Worm (Caenorhabditis elegans): ENCODE measurements around the gene nrsn-1.

nrsn-1 gene

DNA sequence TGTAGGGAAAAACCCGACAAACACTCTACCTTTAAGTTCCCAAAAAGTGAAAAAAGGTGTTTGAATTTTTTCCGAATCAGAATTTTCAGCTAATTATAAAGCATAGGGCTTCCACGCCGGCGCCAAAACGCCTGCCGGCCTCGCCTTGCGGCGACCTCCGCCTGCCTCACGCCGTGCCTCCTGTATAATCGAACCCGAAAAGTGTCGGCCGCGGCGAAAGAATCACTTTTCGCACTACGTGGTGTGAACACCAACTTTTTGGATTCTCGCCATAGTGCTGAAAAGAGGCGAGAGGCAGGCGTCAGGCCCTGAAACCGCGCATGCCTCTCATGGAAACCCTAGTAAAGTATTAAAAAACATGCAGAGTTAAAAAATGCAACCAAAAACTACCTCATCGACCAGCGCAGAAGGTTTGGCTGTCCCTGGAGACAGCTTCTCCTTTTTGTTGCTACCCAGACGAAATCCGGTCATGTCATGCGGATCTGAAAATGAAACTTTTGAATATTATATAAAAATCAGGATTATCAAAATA is at the start of gene nrsn-1:
Gene nrsn-1 (minus strand): TSS at position 482 of the 532 bp plus-strand sequence.
- TF ChIP-seq ref-1 (GFP tag; conservative IDR thresholded peaks at IDR 0.05) (no peak), tab-1 (GFP tag; IDR thresholded peaks at IDR 0.05) (0 out of 2 replicates have a peak, but pooled peaks have one; percentile 19)

DNA sequence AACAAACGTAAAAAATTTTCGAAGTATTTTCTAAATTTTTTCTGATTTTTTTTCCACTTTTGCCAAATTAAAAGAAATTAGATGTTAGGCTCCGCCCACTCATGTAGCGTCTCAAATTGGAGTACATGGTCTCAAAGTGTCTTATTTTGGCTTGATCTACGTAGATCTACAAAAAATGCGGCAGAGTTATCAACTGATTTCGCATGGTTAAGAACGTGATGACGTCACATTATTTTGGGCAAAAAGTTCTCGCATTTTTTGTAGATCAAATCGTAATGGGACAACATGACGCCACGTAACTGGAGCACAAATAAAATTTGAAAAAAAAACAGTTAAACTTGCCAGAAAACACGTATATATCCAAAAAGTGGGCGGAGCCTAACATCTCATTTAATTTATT is 46.1 kb upstream of the nrsn-1 start:
- no peak for TF ChIP-seq cog-1 (tag; optimal IDR thresholded peaks at IDR 0.05)
- no peak for TF ChIP-seq tab-1 (GFP tag; IDR thresholded peaks at IDR 0.05)
- no peak for TF ChIP-seq klf-2 (GFP tag; conservative IDR thresholded peaks at IDR 0.05)

DNA sequence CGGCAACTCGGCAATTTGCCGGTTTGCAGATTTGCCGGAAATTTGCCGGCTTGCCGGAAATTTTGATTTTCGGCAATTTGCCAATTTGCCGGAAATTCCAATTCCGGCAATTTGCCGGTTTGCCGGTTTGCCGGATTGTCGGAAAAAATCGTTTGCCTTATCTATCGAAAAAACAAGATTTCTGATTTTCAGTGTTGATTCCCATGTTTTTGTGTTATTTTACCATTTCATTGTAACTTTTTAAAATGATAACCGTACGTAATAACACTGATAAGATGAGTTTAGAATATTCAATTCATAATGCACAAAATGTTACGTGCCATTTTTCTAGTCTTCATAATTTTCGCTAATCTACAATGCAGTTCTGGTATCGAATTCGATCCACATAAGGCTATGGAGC is 45.1 kb upstream of the nrsn-1 start, which contains the start of gene oac-55:
Gene oac-55 (plus strand): TSS at position 301 of the 400 bp plus-strand sequence.
- TF ChIP-seq ztf-23 (GFP tag; IDR thresholded peaks at IDR 0.05) (no peak), ztf-29 (GFP tag; IDR thresholded peaks at IDR 0.05) (no peak), ref-1 (GFP tag; conservative IDR thresholded peaks at IDR 0.05) (no peak), med-1 (GFP tag; optimal IDR thresholded peaks at IDR 0.05; ENCODE audit: insufficient read depth) (no peak), klf-2 (GFP tag; conservative IDR thresholded peaks at IDR 0.05) (no peak), flt-1 (GFP tag; IDR thresholded peaks at IDR 0.05) (no peak), tab-1 (GFP tag; IDR thresholded peaks at IDR 0.05) (no peak), T22C8.4 (GFP tag; IDR thresholded peaks at IDR 0.05) (no peak), cog-1 (tag; optimal IDR thresholded peaks at IDR 0.05) (no peak)

DNA sequence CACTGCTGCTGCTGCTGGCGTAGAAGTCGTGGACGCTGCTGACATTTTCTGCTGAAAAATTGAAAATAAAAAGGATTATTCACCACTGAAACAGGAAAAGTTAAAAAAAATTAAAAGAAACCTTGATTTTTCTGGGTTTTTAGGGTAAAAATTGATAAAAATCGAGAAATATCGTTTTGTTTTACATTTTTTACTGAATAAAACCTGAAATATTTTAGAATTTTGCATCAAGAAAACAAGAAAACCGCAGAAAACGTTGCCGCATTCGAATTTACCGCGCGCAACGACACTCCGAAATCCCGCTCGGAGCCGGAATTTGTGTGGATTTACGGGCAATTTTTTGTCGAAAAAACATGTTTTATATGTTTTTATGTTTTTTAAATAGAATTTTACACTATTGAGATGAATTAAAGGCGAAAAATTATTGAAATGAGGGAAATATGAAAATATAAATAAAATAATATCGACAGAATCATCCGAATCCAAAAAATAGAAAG is 43.7 kb upstream of the nrsn-1 start, which contains the start of gene chk-1:
Gene chk-1 (minus strand): TSS at position 51 of the 497 bp plus-strand sequence.
- TF ChIP-seq flt-1 (GFP tag; IDR thresholded peaks at IDR 0.05) = no peak
- peak; percentile 38 for TF ChIP-seq cog-1 (tag; optimal IDR thresholded peaks at IDR 0.05)

DNA sequence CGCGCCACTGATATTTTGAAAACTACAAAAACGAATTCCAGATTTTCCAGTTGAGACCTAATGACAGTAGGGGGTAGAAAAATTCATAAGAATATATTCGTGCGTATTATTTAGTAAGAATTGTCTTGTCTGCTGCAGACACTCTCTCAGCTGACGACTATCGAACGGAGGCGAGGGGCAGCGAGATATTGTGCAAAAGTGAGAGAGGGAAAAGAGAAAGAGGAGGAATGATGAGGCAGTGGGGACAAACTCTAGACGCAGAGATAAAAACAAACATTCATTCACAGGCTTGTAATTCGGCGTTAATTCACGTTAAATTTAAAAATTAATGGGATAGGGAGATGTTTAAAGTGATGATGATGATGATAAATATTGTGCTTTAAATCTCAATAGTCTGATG is 41.1 kb upstream of the nrsn-1 start, which contains the start of gene gid-7:
Gene gid-7 (minus strand): TSS at position 188 of the 400 bp plus-strand sequence.
- TF ChIP-seq T22C8.4 (GFP tag; IDR thresholded peaks at IDR 0.05) (no peak), flt-1 (GFP tag; IDR thresholded peaks at IDR 0.05) (no peak), tab-1 (GFP tag; IDR thresholded peaks at IDR 0.05) (no peak), cog-1 (tag; optimal IDR thresholded peaks at IDR 0.05) (no peak), ztf-29 (GFP tag; IDR thresholded peaks at IDR 0.05) (no peak), klf-2 (GFP tag; conservative IDR thresholded peaks at IDR 0.05) (no peak), ref-1 (GFP tag; conservative IDR thresholded peaks at IDR 0.05) (no peak), med-1 (GFP tag; optimal IDR thresholded peaks at IDR 0.05; ENCODE audit: insufficient read depth) (no peak), ztf-23 (GFP tag; IDR thresholded peaks at IDR 0.05) (no peak)

DNA sequence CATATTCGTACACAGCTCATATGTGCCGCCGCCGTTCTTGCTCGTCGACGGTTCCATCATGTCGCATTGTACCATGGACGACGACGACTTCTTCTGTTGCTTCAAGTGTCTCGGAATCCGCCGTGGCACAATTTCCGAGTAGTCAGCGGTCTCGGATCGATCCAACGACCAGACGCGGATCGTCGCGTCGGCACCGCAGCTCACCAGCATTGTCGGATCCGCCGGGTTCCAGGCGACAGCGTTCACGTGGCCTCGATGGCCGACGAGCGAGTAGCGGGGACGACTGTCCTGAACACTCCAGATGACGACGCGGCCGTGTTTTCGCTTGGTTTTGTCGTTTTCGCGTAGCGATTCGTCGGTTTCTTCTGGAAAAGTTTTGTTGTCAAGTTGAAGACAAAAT is 34.6 kb upstream of the nrsn-1 start:
- no peak for TF ChIP-seq ref-1 (GFP tag; conservative IDR thresholded peaks at IDR 0.05)
- no peak for TF ChIP-seq flt-1 (GFP tag; IDR thresholded peaks at IDR 0.05)
- no peak for TF ChIP-seq ztf-29 (GFP tag; IDR thresholded peaks at IDR 0.05)
- TF ChIP-seq med-1 (GFP tag; optimal IDR thresholded peaks at IDR 0.05; ENCODE audit: insufficient read depth) = no peak

DNA sequence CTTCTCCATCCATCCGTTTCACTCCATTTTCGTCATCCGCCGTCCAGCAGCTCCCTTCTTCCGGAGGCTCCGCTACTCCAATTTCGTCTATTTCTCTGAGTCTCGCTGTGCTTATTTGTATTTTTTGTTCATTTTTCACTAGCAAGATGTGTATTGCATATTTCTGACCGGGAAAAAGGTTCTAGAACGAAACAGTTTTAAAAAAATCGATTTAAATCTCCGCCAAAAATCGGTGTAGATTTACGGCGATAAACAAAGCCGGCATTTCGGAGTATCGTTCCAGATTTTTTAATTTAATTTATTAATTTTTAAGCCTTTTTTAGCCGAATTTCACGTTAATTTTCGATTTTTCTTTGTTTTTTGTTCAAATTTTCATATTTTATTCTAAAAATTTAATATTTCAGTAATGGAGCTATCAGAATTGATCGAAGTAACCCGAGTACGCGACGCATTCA is 27.4 kb upstream of the nrsn-1 start, which contains the start of gene mtm-9:
Gene mtm-9 (plus strand): TSS at position 405 of the 455 bp plus-strand sequence.
- no peak for TF ChIP-seq flt-1 (GFP tag; IDR thresholded peaks at IDR 0.05)
- TF ChIP-seq ztf-23 (GFP tag; IDR thresholded peaks at IDR 0.05) = no peak
- TF ChIP-seq med-1 (GFP tag; optimal IDR thresholded peaks at IDR 0.05; ENCODE audit: insufficient read depth) = no peak
- no peak for TF ChIP-seq ztf-29 (GFP tag; IDR thresholded peaks at IDR 0.05)
- TF ChIP-seq ref-1 (GFP tag; conservative IDR thresholded peaks at IDR 0.05) = no peak
- TF ChIP-seq T22C8.4 (GFP tag; IDR thresholded peaks at IDR 0.05) = no peak
- no peak for TF ChIP-seq cog-1 (tag; optimal IDR thresholded peaks at IDR 0.05)
- no peak for TF ChIP-seq klf-2 (GFP tag; conservative IDR thresholded peaks at IDR 0.05)
- TF ChIP-seq tab-1 (GFP tag; IDR thresholded peaks at IDR 0.05) = no peak

DNA sequence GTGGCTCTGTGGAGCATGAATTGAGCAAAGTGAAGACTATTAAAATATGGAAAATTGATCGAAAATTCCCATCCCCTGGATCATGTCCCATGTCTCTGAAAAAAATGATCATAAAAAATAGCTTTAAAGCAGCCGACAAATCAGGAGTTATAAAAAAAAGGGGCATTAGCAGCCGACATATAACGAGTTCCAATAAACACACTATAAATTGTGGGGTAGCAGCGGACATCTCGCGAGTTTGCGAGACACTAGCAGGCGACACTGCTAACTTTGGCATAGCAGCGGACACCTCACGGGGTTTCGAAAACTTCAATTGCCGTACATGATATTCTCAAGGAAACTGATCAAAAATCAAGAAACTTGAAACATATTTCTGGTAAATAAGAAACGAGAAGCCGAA is 23.5 kb upstream of the nrsn-1 start, which contains the start of gene hpo-36:
Gene hpo-36 (minus strand): TSS at position 101 of the 400 bp plus-strand sequence.
- no peak for TF ChIP-seq ztf-29 (GFP tag; IDR thresholded peaks at IDR 0.05)
- no peak for TF ChIP-seq T22C8.4 (GFP tag; IDR thresholded peaks at IDR 0.05)
- TF ChIP-seq ztf-23 (GFP tag; IDR thresholded peaks at IDR 0.05) = no peak
- no peak for TF ChIP-seq med-1 (GFP tag; optimal IDR thresholded peaks at IDR 0.05; ENCODE audit: insufficient read depth)
- no peak for TF ChIP-seq tab-1 (GFP tag; IDR thresholded peaks at IDR 0.05)
- TF ChIP-seq cog-1 (tag; optimal IDR thresholded peaks at IDR 0.05) = no peak
- TF ChIP-seq klf-2 (GFP tag; conservative IDR thresholded peaks at IDR 0.05) = no peak
- no peak for TF ChIP-seq ref-1 (GFP tag; conservative IDR thresholded peaks at IDR 0.05)
- TF ChIP-seq flt-1 (GFP tag; IDR thresholded peaks at IDR 0.05) = no peak

DNA sequence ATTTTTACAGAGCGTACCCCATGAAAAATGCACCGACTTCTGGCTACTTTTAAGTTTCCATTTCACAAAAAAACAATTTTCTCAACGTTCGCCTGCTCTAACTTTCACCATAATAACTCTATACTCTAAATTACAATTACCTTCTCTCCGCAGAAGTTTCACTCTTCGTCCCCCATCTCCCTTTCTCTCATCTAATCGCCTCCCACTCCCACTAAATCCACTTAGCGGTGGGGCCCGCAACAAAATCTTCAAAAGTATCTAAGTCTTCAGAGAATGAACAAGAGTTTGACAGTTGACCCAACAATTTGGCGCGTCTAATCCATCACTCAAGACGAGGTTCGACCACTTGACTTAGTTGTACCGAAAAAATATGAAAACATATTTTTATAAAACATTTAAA is 22.6 kb upstream of the nrsn-1 start:
- no peak for TF ChIP-seq ref-1 (GFP tag; conservative IDR thresholded peaks at IDR 0.05)
- TF ChIP-seq tab-1 (GFP tag; IDR thresholded peaks at IDR 0.05) = no peak
- no peak for TF ChIP-seq T22C8.4 (GFP tag; IDR thresholded peaks at IDR 0.05)
- TF ChIP-seq cog-1 (tag; optimal IDR thresholded peaks at IDR 0.05) = no peak
- TF ChIP-seq klf-2 (GFP tag; conservative IDR thresholded peaks at IDR 0.05) = no peak
- TF ChIP-seq ztf-23 (GFP tag; IDR thresholded peaks at IDR 0.05) = no peak
- TF ChIP-seq ztf-29 (GFP tag; IDR thresholded peaks at IDR 0.05) = no peak
- TF ChIP-seq med-1 (GFP tag; optimal IDR thresholded peaks at IDR 0.05; ENCODE audit: insufficient read depth) = no peak
- TF ChIP-seq flt-1 (GFP tag; IDR thresholded peaks at IDR 0.05) = no peak

DNA sequence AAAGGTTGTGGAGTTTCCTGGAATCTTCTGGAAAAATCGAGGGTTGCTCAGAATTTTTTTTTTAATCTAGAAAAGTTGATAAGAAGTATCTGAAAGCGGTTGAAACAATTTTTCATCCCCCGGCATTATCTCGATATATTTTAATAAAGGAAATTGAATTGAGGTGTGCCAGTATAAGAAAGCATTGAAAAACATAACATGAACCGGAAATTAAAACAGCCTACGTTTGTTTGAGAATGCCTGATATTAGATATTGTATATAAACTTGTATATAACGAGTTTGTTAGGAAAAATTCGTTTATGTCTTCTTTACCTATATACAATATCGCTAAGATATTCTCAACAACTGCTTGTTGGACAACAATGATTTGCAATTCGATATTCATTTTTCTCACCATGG is 9.0 kb upstream of the nrsn-1 start, which contains the start of gene str-30:
Gene str-30 (plus strand): TSS at position 301 of the 400 bp plus-strand sequence.
- no peak for TF ChIP-seq T22C8.4 (GFP tag; IDR thresholded peaks at IDR 0.05)
- no peak for TF ChIP-seq med-1 (GFP tag; optimal IDR thresholded peaks at IDR 0.05; ENCODE audit: insufficient read depth)
- TF ChIP-seq klf-2 (GFP tag; conservative IDR thresholded peaks at IDR 0.05) = no peak
- TF ChIP-seq cog-1 (tag; optimal IDR thresholded peaks at IDR 0.05) = no peak
- no peak for TF ChIP-seq ztf-23 (GFP tag; IDR thresholded peaks at IDR 0.05)
- no peak for TF ChIP-seq ztf-29 (GFP tag; IDR thresholded peaks at IDR 0.05)
- no peak for TF ChIP-seq tab-1 (GFP tag; IDR thresholded peaks at IDR 0.05)
- no peak for TF ChIP-seq flt-1 (GFP tag; IDR thresholded peaks at IDR 0.05)
- no peak for TF ChIP-seq ref-1 (GFP tag; conservative IDR thresholded peaks at IDR 0.05)

Measured in whole organism, midembryonic.